Worm (Caenorhabditis elegans) whole organism, young adult: Measurements from ENCODE around the gene cyn-8.

Experiments used
- B0261.1 ChIP-seq: sonication (generic microtip); optimal IDR thresholded peaks from 2 replicates; lab custom pipeline; 2016; ENCODE audit warnings: mild to moderate bottlenecking, missing genetic modification characterization, moderate library complexity, missing compliant biosample characterization
- ama-1 ChIP-seq, 3 experiments: fragments of 150-350 bp in 1 of 3; sonication (generic microtip) in 2 of 3; optimal IDR thresholded peaks; 2 replicates each; lab custom pipeline; 2014 to 2018; ENCODE audit warnings: missing biosample characterization in 2 of 3, missing genetic modification characterization in 2 of 3, missing genetic modification reagents in 2 of 3
- let-607 ChIP-seq, 2 experiments: fragments of 200-800 bp in 1 of 2; sonication (Bioruptor generic) in 1 of 2; sonication (generic microtip) in 1 of 2; optimal IDR thresholded peaks; 2 replicates each; lab custom pipeline; 2016 to 2018; ENCODE audit warnings: mild to moderate bottlenecking in 2 of 2, missing compliant biosample characterization in 2 of 2, missing genetic modification characterization in 2 of 2, moderate library complexity in 2 of 2, missing genotype in 1 of 2
- nfya-1 ChIP-seq: sonication (generic microtip); optimal IDR thresholded peaks from 2 replicates; lab custom pipeline; 2017; ENCODE audit warnings: antibody characterized with exemption, missing compliant biosample characterization, missing genetic modification characterization, borderline replicate concordance; ENCODE audit not compliant: insufficient read depth
- nfya-2 ChIP-seq: fragments of 200-800 bp; sonication (Bioruptor generic); IDR thresholded peaks from 2 replicates; pipeline ENCODE4 v1.3.6; 2022; ENCODE audit warnings: missing genetic modification reagents, missing genetic modification characterization, missing compliant biosample characterization
- pha-4 ChIP-seq: fragments of 150-350 bp; sonication (generic microtip); optimal IDR thresholded peaks from 2 replicates; lab custom pipeline; 2014; ENCODE audit warnings: missing biosample characterization, missing genetic modification reagents, missing genetic modification characterization
- repo-1 ChIP-seq: sonication (generic microtip); optimal IDR thresholded peaks from 2 replicates; lab custom pipeline; 2017; ENCODE audit warnings: mild to moderate bottlenecking, missing genetic modification characterization, missing compliant biosample characterization
- somi-1 ChIP-seq: fragments of 200-800 bp; sonication (Bioruptor generic); optimal IDR thresholded peaks from 2 replicates; lab custom pipeline; 2018; ENCODE audit warnings: mild to moderate bottlenecking, missing genetic modification characterization, missing compliant biosample characterization
- ztf-3 ChIP-seq: fragments of 200-800 bp; sonication (Bioruptor generic); optimal IDR thresholded peaks from 2 replicates; lab custom pipeline; 2018; ENCODE audit warnings: mild to moderate bottlenecking, missing genetic modification characterization, missing compliant biosample characterization

- TF ChIP-seq repo-1 (tag; lab: Kevin White, UChicago) (no peak), let-607 (tag; optimal IDR thresholded peaks at IDR 0.05; lab: Kevin White, UChicago) (no peak), pha-4 (tag; lab: Kevin White, UChicago) (no peak), somi-1 (GFP tag; lab: Kevin White, UChicago) (no peak), B0261.1 (tag; lab: Kevin White, UChicago) (no peak), ztf-3 (GFP tag; lab: Kevin White, UChicago) (no peak), ama-1 (optimal IDR thresholded peaks at IDR 0.05; lab: Kevin White, UChicago) (no peak), ama-1 (GFP tag; optimal IDR thresholded peaks at IDR 0.05; lab: Kevin White, UChicago) (no peak), nfya-2 (no peak), nfya-1 (tag; lab: Kevin White, UChicago) (no peak)
These were observed 7.7 kb downstream of the cyn-8 start for ce11 chrX:8918792-8919191.
